Worm (Caenorhabditis elegans) whole organism, L2 larva: ENCODE measurements around the gene F13H8.11.

Source experiments
- F13H6.1 ChIP-seq: sonication (generic microtip); optimal IDR thresholded peaks from 2 replicates; lab custom pipeline; 2016; ENCODE audit warnings: missing genetic modification characterization, missing compliant biosample characterization
- R02D3.7 ChIP-seq: fragments of 150-350 bp; optimal IDR thresholded peaks from 2 replicates; lab custom pipeline; 2014; ENCODE audit warnings: missing biosample characterization, missing genetic modification characterization
- Y55F3AM.14 ChIP-seq: fragments of 200-800 bp; sonication (Bioruptor generic); optimal IDR thresholded peaks from 2 replicates; lab custom pipeline; 2018; ENCODE audit warnings: mild to moderate bottlenecking, missing genetic modification characterization, missing compliant biosample characterization
- alr-1 ChIP-seq: fragments of 150-350 bp; optimal IDR thresholded peaks from 2 replicates; lab custom pipeline; 2014; ENCODE audit warnings: missing biosample characterization, missing genetic modification characterization
- aly-2 ChIP-seq: fragments of 150-350 bp; optimal IDR thresholded peaks from 2 replicates; lab custom pipeline; 2014; ENCODE audit warnings: missing biosample characterization, missing genetic modification characterization
- blmp-1 ChIP-seq: sonication (generic microtip); optimal IDR thresholded peaks from 2 replicates; lab custom pipeline; 2017; ENCODE audit warnings: missing genetic modification characterization, mild to moderate bottlenecking, missing compliant biosample characterization, antibody characterized with exemption, moderate library complexity; ENCODE audit not compliant: insufficient read depth
- crh-2 ChIP-seq: sonication (generic microtip); optimal IDR thresholded peaks from 2 replicates; lab custom pipeline; 2017; ENCODE audit warnings: missing biosample characterization, missing genetic modification characterization
- egl-27 ChIP-seq: sonication (generic microtip); optimal IDR thresholded peaks from 3 replicates; lab custom pipeline; 2017; ENCODE audit warnings: missing biosample characterization, missing genetic modification reagents, missing genetic modification characterization
- elt-1 ChIP-seq: fragments of 150-350 bp; optimal IDR thresholded peaks from 2 replicates; lab custom pipeline; 2014; ENCODE audit warnings: missing biosample characterization, missing genetic modification characterization
- elt-3 ChIP-seq: sonication (generic microtip); optimal IDR thresholded peaks from 2 replicates; lab custom pipeline; 2017; ENCODE audit warnings: missing biosample characterization, missing genetic modification characterization
- fos-1 ChIP-seq: fragments of 150-350 bp; optimal IDR thresholded peaks from 2 replicates; lab custom pipeline; 2014; ENCODE audit warnings: missing biosample characterization, missing genetic modification characterization
- gmeb-1 ChIP-seq: fragments of 150-350 bp; optimal IDR thresholded peaks from 2 replicates; lab custom pipeline; 2014; ENCODE audit warnings: missing biosample characterization, missing genetic modification characterization
- lin-11 ChIP-seq: fragments of 150-350 bp; sonication (generic microtip); optimal IDR thresholded peaks from 2 replicates; lab custom pipeline; 2014; ENCODE audit warnings: missing biosample characterization, missing genetic modification characterization, inconsistent platforms, mixed read lengths
- lin-13 ChIP-seq: fragments of 150-350 bp; optimal IDR thresholded peaks from 2 replicates; lab custom pipeline; 2014; ENCODE audit warnings: missing biosample characterization, missing genetic modification reagents, missing genetic modification characterization
- lin-39 ChIP-seq: fragments of 150-350 bp; optimal IDR thresholded peaks from 2 replicates; lab custom pipeline; 2014; ENCODE audit warnings: missing biosample characterization, missing genetic modification reagents, missing genetic modification characterization
- mab-5 ChIP-seq: fragments of 150-350 bp; optimal IDR thresholded peaks from 2 replicates; lab custom pipeline; 2014; ENCODE audit warnings: missing biosample characterization, missing genetic modification characterization
- mdl-1 ChIP-seq, 2 experiments: fragments of 150-350 bp in 1 of 2; sonication (generic microtip) in 1 of 2; optimal IDR thresholded peaks; 2 replicates each; lab custom pipeline; 2017; ENCODE audit warnings: missing biosample characterization in 2 of 2, missing genetic modification characterization in 2 of 2
- nhr-10 ChIP-seq: sonication (generic microtip); optimal IDR thresholded peaks from 2 replicates; lab custom pipeline; 2017; ENCODE audit warnings: missing biosample characterization, missing genetic modification characterization
- nhr-11 ChIP-seq: fragments of 150-350 bp; optimal IDR thresholded peaks from 2 replicates; lab custom pipeline; 2014; ENCODE audit warnings: missing biosample characterization, missing genetic modification characterization
- nhr-12 ChIP-seq: fragments of 150-350 bp; optimal IDR thresholded peaks from 2 replicates; lab custom pipeline; 2014; ENCODE audit warnings: missing biosample characterization, missing genetic modification characterization
- nhr-129 ChIP-seq: fragments of 150-350 bp; optimal IDR thresholded peaks from 2 replicates; lab custom pipeline; 2014; ENCODE audit warnings: missing biosample characterization, missing genetic modification characterization
- nhr-25 ChIP-seq: fragments of 150-350 bp; sonication (generic microtip); optimal IDR thresholded peaks from 3 replicates; lab custom pipeline; 2014; ENCODE audit warnings: missing biosample characterization, missing genetic modification characterization
- nhr-6 ChIP-seq: fragments of 150-350 bp; optimal IDR thresholded peaks from 2 replicates; lab custom pipeline; 2014; ENCODE audit warnings: missing biosample characterization, missing genetic modification characterization
- peb-1 ChIP-seq: fragments of 150-350 bp; optimal IDR thresholded peaks from 2 replicates; lab custom pipeline; 2014; ENCODE audit warnings: missing biosample characterization, missing genetic modification characterization
- sem-4 ChIP-seq: fragments of 150-350 bp; optimal IDR thresholded peaks from 2 replicates; lab custom pipeline; 2014; ENCODE audit warnings: missing biosample characterization, missing genetic modification reagents, missing genetic modification characterization
- skn-1 ChIP-seq: sonication (generic microtip); optimal IDR thresholded peaks from 2 replicates; lab custom pipeline; 2017; ENCODE audit warnings: missing biosample characterization, missing genetic modification characterization
- sma-9 ChIP-seq, 2 experiments: fragments of 150-350 bp in 1 of 2; sonication (generic microtip) in 1 of 2; optimal IDR thresholded peaks; 2 replicates each; lab custom pipeline; 2014 to 2016; ENCODE audit warnings: missing genetic modification characterization in 2 of 2, mild to moderate bottlenecking in 1 of 2, missing biosample characterization in 1 of 2, missing compliant biosample characterization in 1 of 2, missing genetic modification reagents in 1 of 2, moderate library complexity in 1 of 2
- unc-39 ChIP-seq: fragments of 150-350 bp; optimal IDR thresholded peaks from 2 replicates; lab custom pipeline; 2014; ENCODE audit warnings: missing biosample characterization, missing genetic modification characterization
- unc-62 ChIP-seq: fragments of 150-350 bp; optimal IDR thresholded peaks from 2 replicates; lab custom pipeline; 2014; ENCODE audit warnings: missing biosample characterization, missing genetic modification reagents, missing genetic modification characterization
- zag-1 ChIP-seq: fragments of 150-350 bp; optimal IDR thresholded peaks from 2 replicates; lab custom pipeline; 2014; ENCODE audit warnings: missing biosample characterization, missing genetic modification characterization
- ztf-1 ChIP-seq: fragments of 200-800 bp; sonication (Bioruptor generic); conservative IDR thresholded peaks from 2 replicates; pipeline ENCODE4 v1.3.6; 2022; ENCODE audit warnings: missing genetic modification characterization, missing compliant biosample characterization
- ztf-11 ChIP-seq: sonication (generic microtip); optimal IDR thresholded peaks from 2 replicates; lab custom pipeline; 2017; ENCODE audit warnings: missing biosample characterization, missing genetic modification characterization
- ztf-4 ChIP-seq: fragments of 150-350 bp; optimal IDR thresholded peaks from 2 replicates; lab custom pipeline; 2014; ENCODE audit warnings: missing biosample characterization, missing genetic modification characterization

Gene F13H8.11

DNA sequence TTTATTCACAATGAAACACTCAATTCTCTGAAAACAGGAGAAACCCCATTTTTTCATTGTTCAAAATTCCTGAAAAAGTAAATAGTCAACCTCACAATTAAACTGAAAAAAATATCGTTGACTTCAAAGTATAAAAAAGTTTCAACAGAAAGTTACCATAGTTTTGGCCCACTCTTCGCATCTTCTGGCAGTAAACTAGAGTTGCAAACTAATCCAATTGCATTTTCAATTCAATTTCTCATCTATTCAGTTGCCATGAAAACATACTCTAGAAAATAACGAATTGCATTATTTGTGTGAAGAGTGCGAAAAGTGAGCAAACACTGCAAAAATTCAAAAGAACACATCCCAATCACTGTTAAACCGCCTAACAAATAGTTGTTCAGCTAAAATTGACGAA, 3.9 kb upstream of the F13H8.11 start, which contains the start of gene F13H8.3:
F13H8.3 (plus strand) TSS at position 301 of the 400 bp plus-strand sequence.
- TF ChIP-seq lin-13 (GFP tag; lab: Kevin White, UChicago) (no peak), skn-1 (tag; lab: Kevin White, UChicago) (no peak), nhr-6 (tag; lab: Kevin White, UChicago) (no peak), peb-1 (tag; lab: Kevin White, UChicago) (no peak), mdl-1 (tag; optimal IDR thresholded peaks at IDR 0.05; lab: Kevin White, UChicago) (no peak), lin-39 (tag; lab: Kevin White, UChicago) (no peak), R02D3.7 (no peak), nhr-10 (tag; lab: Kevin White, UChicago) (no peak), ztf-11 (no peak), egl-27 (tag; lab: Kevin White, UChicago) (no peak), blmp-1 (tag; lab: Kevin White, UChicago) (no peak), elt-3 (tag; lab: Kevin White, UChicago) (no peak), alr-1 (tag; lab: Kevin White, UChicago) (no peak), zag-1 (tag; lab: Kevin White, UChicago) (no peak), nhr-11 (tag; lab: Kevin White, UChicago) (no peak), nhr-129 (tag; lab: Kevin White, UChicago) (no peak), ztf-4 (tag; lab: Kevin White, UChicago) (no peak), mab-5 (no peak), F13H6.1 (tag; lab: Kevin White, UChicago) (no peak)

DNA sequence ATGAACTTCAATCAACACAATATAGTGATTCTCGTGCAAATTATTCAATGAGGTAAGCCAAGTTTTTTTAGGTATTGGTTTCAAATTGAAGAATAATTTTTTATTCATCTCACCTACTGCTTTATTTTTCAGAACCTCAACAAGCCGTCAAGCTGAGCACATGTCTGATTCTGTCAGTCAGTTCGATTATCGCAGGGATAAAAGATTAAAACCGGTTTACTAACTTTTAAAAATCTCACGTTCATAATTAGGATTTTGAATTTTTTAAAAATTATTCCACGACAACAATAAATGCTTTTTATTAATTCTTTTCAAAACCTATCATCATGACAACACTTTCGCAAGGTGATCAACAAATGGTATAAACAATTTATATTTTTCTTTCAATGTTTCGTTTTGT, 2.4 kb upstream of the F13H8.11 start, which contains the start of gene F13H8.12:
F13H8.12 (plus strand) TSS at position 301 of the 400 bp plus-strand sequence.
- TF ChIP-seq unc-62 (GFP tag; lab: Kevin White, UChicago) (no peak), sem-4 (tag; lab: Kevin White, UChicago) (no peak), F13H6.1 (tag; lab: Kevin White, UChicago) (no peak), lin-11 (tag; lab: Kevin White, UChicago) (no peak), ztf-1 (GFP tag; lab: Robert Waterston, UW) (no peak), crh-2 (no peak), zag-1 (tag; lab: Kevin White, UChicago) (no peak), skn-1 (tag; lab: Kevin White, UChicago) (no peak), aly-2 (no peak), unc-39 (tag; lab: Kevin White, UChicago) (no peak), elt-1 (tag; lab: Kevin White, UChicago) (no peak), ztf-11 (no peak), ztf-4 (tag; lab: Kevin White, UChicago) (no peak), gmeb-1 (tag; lab: Kevin White, UChicago) (no peak), Y55F3AM.14 (GFP tag; lab: Kevin White, UChicago) (no peak)

DNA sequence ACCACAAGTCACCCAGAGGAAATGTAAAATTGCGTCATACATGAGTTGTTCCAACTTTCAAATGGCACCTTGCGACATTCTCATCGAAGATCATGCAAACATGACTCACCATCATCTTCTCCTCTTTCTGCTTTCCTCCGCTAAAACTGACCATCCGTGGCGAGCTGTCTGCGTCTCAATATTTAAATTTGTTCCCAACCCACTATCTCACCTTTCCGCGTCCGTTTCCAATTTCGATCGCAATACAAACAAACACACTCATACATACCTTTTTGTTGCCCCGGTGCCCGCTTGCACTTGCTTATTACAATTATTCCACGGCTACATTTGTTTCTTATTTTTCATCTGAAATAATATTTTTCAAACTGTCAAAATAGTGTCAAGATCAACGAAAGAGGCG, 863 bp upstream of the F13H8.11 start, which contains the start of gene nmgp-1:
nmgp-1 (plus strand) TSS at position 174 of the 400 bp plus-strand sequence.
- TF ChIP-seq nhr-10 (tag; lab: Kevin White, UChicago), result no peak
- TF ChIP-seq fos-1 (tag; lab: Kevin White, UChicago), result peak; percentile 66
- TF ChIP-seq nhr-129 (tag; lab: Kevin White, UChicago), result peak; percentile 25

DNA sequence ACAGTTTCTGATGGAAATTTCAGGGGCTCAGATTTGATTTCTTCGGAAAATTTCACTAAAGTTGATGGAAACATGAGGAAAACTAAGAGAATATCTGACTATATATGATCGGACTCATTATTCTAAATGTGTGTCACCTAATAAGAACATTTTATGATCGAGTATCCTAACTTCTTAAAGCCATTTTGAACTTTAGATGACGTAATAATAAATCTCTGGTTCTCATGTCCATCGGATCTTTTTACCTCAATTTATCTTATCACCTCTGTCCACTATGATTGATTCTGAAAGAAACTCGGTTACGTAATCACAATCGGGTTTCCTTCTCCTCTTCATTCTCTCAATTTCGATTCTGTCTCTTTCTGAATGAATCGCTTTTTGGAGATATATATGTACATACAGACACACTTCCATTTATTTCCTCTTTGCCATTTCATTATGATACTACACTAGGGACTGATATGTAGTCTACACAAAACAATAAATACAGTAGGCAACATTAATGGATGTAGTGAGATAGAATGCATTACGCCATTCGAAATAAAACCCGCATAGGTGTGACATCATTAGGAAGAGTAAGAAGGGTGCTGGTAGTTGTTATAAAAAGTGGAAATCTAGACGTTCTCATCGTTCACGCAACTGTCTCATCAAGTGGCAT, 2.5 kb downstream of the F13H8.11 start:
- no peak for TF ChIP-seq nhr-25 (tag; lab: Kevin White, UChicago)
- no peak for TF ChIP-seq nhr-12
- TF ChIP-seq R02D3.7, result no peak
- TF ChIP-seq mab-5, result no peak
- no peak for TF ChIP-seq nhr-6 (tag; lab: Kevin White, UChicago)
- TF ChIP-seq ztf-11, result no peak

DNA sequence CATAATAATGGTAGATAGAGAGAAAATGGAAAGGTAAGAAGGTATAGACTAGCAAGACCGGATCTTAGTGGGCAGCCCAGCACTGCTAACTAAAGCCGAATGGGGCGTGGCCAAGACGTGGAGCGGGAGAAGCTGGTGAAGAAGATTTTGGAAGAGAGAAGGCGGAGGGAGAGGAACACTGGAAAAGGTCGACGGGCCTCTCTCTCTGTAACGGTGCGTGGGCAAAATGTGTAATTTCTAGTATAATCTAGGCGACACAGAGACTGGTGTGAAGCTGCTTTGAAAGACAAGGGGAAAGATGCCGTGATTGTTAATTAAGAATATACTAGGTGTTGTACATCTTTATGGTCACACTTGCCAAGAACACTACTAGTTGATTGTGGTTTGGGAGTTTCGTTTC, 3.8 kb downstream of the F13H8.11 start, which contains the start of gene F13H8.5:
F13H8.5 (minus strand) TSS at position 101 of the 400 bp plus-strand sequence.
- TF ChIP-seq nhr-12 (no peak), unc-62 (GFP tag; lab: Kevin White, UChicago) (no peak), sma-9 (GFP tag; optimal IDR thresholded peaks at IDR 0.05; lab: Kevin White, UChicago) (no peak), sma-9 (tag; optimal IDR thresholded peaks at IDR 0.05; lab: Kevin White, UChicago) (no peak), sem-4 (tag; lab: Kevin White, UChicago) (no peak)
